Fruit fly (Drosophila melanogaster) whole organism, embryonic: Measurements from ENCODE around the gene CG5087.

ENCODE experiments used
- Asciz ChIP-seq: fragments of 200-800 bp; sonication (Bioruptor generic); optimal IDR thresholded peaks from 2 replicates; lab custom pipeline; 2017; ENCODE audit warnings: missing biosample characterization, mild to moderate bottlenecking, missing genetic modification characterization, missing genetic modification reagents
- Atf3 ChIP-seq: fragments of 200-800 bp; sonication (Bioruptor generic); optimal IDR thresholded peaks from 3 replicates; lab custom pipeline; 2016; ENCODE audit warnings: missing biosample characterization, missing genetic modification characterization
- Awh ChIP-seq: fragments of 200-800 bp; sonication (Bioruptor generic); IDR thresholded peaks from 2 replicates; pipeline ENCODE4, ENCODE4 v1.3.6; 2022; ENCODE audit warnings: missing biosample characterization, missing genetic modification characterization
- CG11093 ChIP-seq: fragments of 200-800 bp; sonication (Bioruptor generic); IDR thresholded peaks from 3 replicates; pipeline ENCODE4 v1.3.6; 2022; ENCODE audit warnings: missing biosample characterization, missing genetic modification characterization
- CG12299 ChIP-seq: fragments of 200-800 bp; sonication (Bioruptor generic); optimal IDR thresholded peaks from 2 replicates; lab custom pipeline; 2018; ENCODE audit warnings: missing biosample characterization, mild to moderate bottlenecking, missing genetic modification characterization
- CG14441 ChIP-seq: fragments of 200-800 bp; sonication (Bioruptor generic); IDR thresholded peaks from 2 replicates; pipeline ENCODE4 v1.3.6; 2022; ENCODE audit warnings: missing biosample characterization, missing genetic modification characterization
- CG1529 ChIP-seq: fragments of 200-800 bp; sonication (Bioruptor generic); optimal IDR thresholded peaks from 3 replicates; lab custom pipeline; 2018; ENCODE audit warnings: missing biosample characterization, missing genetic modification characterization
- CG15479 ChIP-seq: fragments of 200-800 bp; sonication (Bioruptor generic); optimal IDR thresholded peaks from 3 replicates; lab custom pipeline; 2019; ENCODE audit warnings: missing biosample characterization, mild to moderate bottlenecking, missing genetic modification characterization, moderate library complexity
- CG15696 ChIP-seq: fragments of 200-800 bp; sonication (Bioruptor generic); optimal IDR thresholded peaks from 2 replicates; lab custom pipeline; 2019; ENCODE audit warnings: missing biosample characterization, mild to moderate bottlenecking, missing genetic modification characterization, moderate library complexity
- CG1603 ChIP-seq: fragments of 200-800 bp; sonication (Bioruptor generic); optimal IDR thresholded peaks from 2 replicates; lab custom pipeline; 2019; ENCODE audit warnings: missing biosample characterization, mild to moderate bottlenecking, missing genetic modification characterization, moderate library complexity
- CG16779 ChIP-seq: fragments of 200-800 bp; sonication (Bioruptor generic); IDR thresholded peaks from 2 replicates; pipeline ENCODE4 v1.3.6; 2022; ENCODE audit warnings: missing biosample characterization, missing genetic modification characterization
- CG17829 ChIP-seq: fragments of 200-800 bp; optimal IDR thresholded peaks from 2 replicates; lab custom pipeline; 2019; ENCODE audit warnings: missing biosample characterization, mild to moderate bottlenecking, missing genetic modification characterization, moderate library complexity
- CG18764 ChIP-seq: fragments of 200-800 bp; sonication (Bioruptor generic); optimal IDR thresholded peaks from 3 replicates; lab custom pipeline; 2016; ENCODE audit warnings: missing biosample characterization, missing genetic modification characterization
- CG30431 ChIP-seq: fragments of 200-800 bp; sonication (Bioruptor generic); optimal IDR thresholded peaks from 2 replicates; lab custom pipeline; 2017; ENCODE audit warnings: missing biosample characterization, missing genetic modification characterization
- CG3065 ChIP-seq: fragments of 200-800 bp; sonication (Bioruptor generic); optimal IDR thresholded peaks from 2 replicates; lab custom pipeline; 2016; ENCODE audit warnings: missing biosample characterization, missing genetic modification characterization
- CG3281 ChIP-seq: fragments of 200-800 bp; sonication (Bioruptor generic); optimal IDR thresholded peaks from 3 replicates; lab custom pipeline; 2017; ENCODE audit warnings: missing biosample characterization, mild to moderate bottlenecking, missing genetic modification characterization
- CG3726 ChIP-seq: fragments of 200-800 bp; sonication (Bioruptor generic); IDR thresholded peaks from 3 replicates; pipeline ENCODE4, ENCODE4 v1.3.6; 2022; ENCODE audit warnings: missing biosample characterization, missing genetic modification characterization
- CG43689 ChIP-seq: fragments of 200-800 bp; sonication (Bioruptor generic); IDR thresholded peaks from 2 replicates; pipeline ENCODE4 v1.3.6; 2022; ENCODE audit warnings: missing biosample characterization, missing genetic modification characterization
- CG5180 ChIP-seq: fragments of 200-800 bp; sonication (Bioruptor generic); optimal IDR thresholded peaks from 3 replicates; lab custom pipeline; 2017; ENCODE audit warnings: missing biosample characterization, missing genetic modification characterization, mild to moderate bottlenecking, moderate library complexity, missing genetic modification reagents
- CG5953 ChIP-seq: fragments of 200-800 bp; sonication (Bioruptor generic); IDR thresholded peaks from 2 replicates; pipeline ENCODE4 v1.3.6; 2022; ENCODE audit warnings: missing biosample characterization, missing genetic modification characterization
- CG6175 ChIP-seq: fragments of 200-800 bp; sonication (Bioruptor generic); IDR thresholded peaks from 3 replicates; pipeline ENCODE4 v1.3.6; 2022; ENCODE audit warnings: missing biosample characterization, missing genetic modification characterization
- CG7786 ChIP-seq: fragments of 200-800 bp; sonication (Bioruptor generic); optimal IDR thresholded peaks from 2 replicates; lab custom pipeline; 2016; ENCODE audit warnings: missing biosample characterization, missing genetic modification characterization
- CG8089 ChIP-seq: fragments of 200-800 bp; sonication (Bioruptor generic); optimal IDR thresholded peaks from 3 replicates; lab custom pipeline; 2016; ENCODE audit warnings: missing biosample characterization, missing genetic modification characterization
- D ChIP-seq, 2 experiments: fragments of 200-800 bp in 1 of 2; fragments of >200 bp in 1 of 2; sonication (Bioruptor generic) in 1 of 2; optimal IDR thresholded peaks; 2 replicates in 1 of 2; 3 replicates in 1 of 2; lab custom pipeline; 2017; ENCODE audit warnings: mild to moderate bottlenecking in 1 of 2, missing biosample characterization in 1 of 2, missing genetic modification characterization in 1 of 2, missing genetic modification reagents in 1 of 2
- Deaf1 ChIP-seq: fragments of 200-800 bp; optimal IDR thresholded peaks from 3 replicates; lab custom pipeline; 2019; ENCODE audit warnings: missing biosample characterization, mild to moderate bottlenecking, missing genetic modification characterization, moderate library complexity
- Drgx ChIP-seq: fragments of 200-800 bp; sonication (Bioruptor generic); IDR thresholded peaks from 2 replicates; pipeline ENCODE4 v1.3.6; 2022; ENCODE audit warnings: missing biosample characterization, missing genetic modification characterization
- Hmr ChIP-seq: fragments of 200-800 bp; sonication (Bioruptor generic); optimal IDR thresholded peaks from 3 replicates; lab custom pipeline; 2017; ENCODE audit warnings: mild to moderate bottlenecking, missing biosample characterization, missing genetic modification reagents, missing genetic modification characterization
- NC2β ChIP-seq: fragments of 200-800 bp; sonication (Bioruptor generic); optimal IDR thresholded peaks from 2 replicates; lab custom pipeline; 2016; ENCODE audit warnings: missing biosample characterization, missing genetic modification characterization
- Ravus ChIP-seq: fragments of 200-800 bp; sonication (Bioruptor generic); IDR thresholded peaks from 2 replicates; pipeline ENCODE4 v1.3.6; 2022; ENCODE audit warnings: missing biosample characterization, missing genetic modification characterization
- aop ChIP-seq: fragments of 200-800 bp; sonication (Bioruptor generic); IDR thresholded peaks from 2 replicates; pipeline ENCODE4 v1.3.6; 2022; ENCODE audit warnings: missing biosample characterization, missing genetic modification characterization
- ase ChIP-seq: fragments of 200-800 bp; sonication (Bioruptor generic); IDR thresholded peaks from 3 replicates; pipeline ENCODE4 v1.3.6; 2022; ENCODE audit warnings: missing biosample characterization, missing genetic modification characterization
- bab2 ChIP-seq: fragments of 200-800 bp; sonication (Bioruptor generic); optimal IDR thresholded peaks from 2 replicates; lab custom pipeline; 2016; ENCODE audit warnings: missing biosample characterization, missing genetic modification characterization
- chm ChIP-seq: fragments of 200-800 bp; sonication (Bioruptor generic); IDR thresholded peaks from 2 replicates; pipeline ENCODE4 v1.3.6; 2022; ENCODE audit warnings: missing biosample characterization, missing genetic modification characterization
- crc ChIP-seq: fragments of 200-800 bp; sonication (Bioruptor generic); optimal IDR thresholded peaks from 2 replicates; lab custom pipeline; 2016; ENCODE audit warnings: missing biosample characterization, missing genetic modification characterization
- croc ChIP-seq: fragments of 200-800 bp; sonication (Bioruptor generic); conservative IDR thresholded peaks from 3 replicates; pipeline ENCODE4 v1.3.6; 2022; ENCODE audit warnings: missing biosample characterization, missing genetic modification characterization
- dpn ChIP-seq, 2 experiments: fragments of 200-800 bp; sonication (Bioruptor generic); optimal IDR thresholded peaks; 3 replicates each; lab custom pipeline; 2016; ENCODE audit warnings: missing biosample characterization in 2 of 2, missing genetic modification characterization in 2 of 2
- eyg ChIP-seq: fragments of 200-800 bp; sonication (Bioruptor generic); optimal IDR thresholded peaks from 3 replicates; lab custom pipeline; 2016; ENCODE audit warnings: missing biosample characterization, missing genetic modification characterization
- fd64A ChIP-seq: fragments of 200-800 bp; sonication (Bioruptor generic); optimal IDR thresholded peaks from 3 replicates; lab custom pipeline; 2018; ENCODE audit warnings: missing biosample characterization, mild to moderate bottlenecking, missing genetic modification characterization
- gt ChIP-seq: fragments of 200-800 bp; sonication (Bioruptor generic); IDR thresholded peaks from 2 replicates; pipeline ENCODE4 v1.3.6; 2022; ENCODE audit warnings: missing biosample characterization, missing genetic modification characterization
- ind ChIP-seq: fragments of 200-800 bp; sonication (Bioruptor generic); optimal IDR thresholded peaks from 3 replicates; lab custom pipeline; 2016; ENCODE audit warnings: missing biosample characterization, missing genetic modification characterization
- jigr1 ChIP-seq: fragments of 200-800 bp; sonication (Bioruptor generic); IDR thresholded peaks from 3 replicates; pipeline ENCODE4 v1.3.6; 2022; ENCODE audit warnings: missing biosample characterization, missing genetic modification characterization
- klu ChIP-seq: fragments of 200-800 bp; sonication (Bioruptor generic); IDR thresholded peaks from 2 replicates; pipeline ENCODE4 v1.3.6; 2022; ENCODE audit warnings: missing biosample characterization, missing genetic modification characterization
- lola ChIP-seq, 3 experiments: fragments of >200 bp in 2 of 3; fragments of 200-800 bp in 1 of 3; sonication (Bioruptor generic) in 1 of 3; optimal IDR thresholded peaks; 2 replicates each; lab custom pipeline; 2017 to 2019; ENCODE audit warnings: missing biosample characterization in 3 of 3, missing genetic modification characterization in 3 of 3, mild to moderate bottlenecking in 1 of 3, moderate library complexity in 1 of 3
- nau ChIP-seq: fragments of 200-800 bp; sonication (Bioruptor generic); optimal IDR thresholded peaks from 3 replicates; lab custom pipeline; 2017; ENCODE audit warnings: missing biosample characterization, mild to moderate bottlenecking, missing genetic modification characterization, missing genetic modification reagents
- nerfin-2 ChIP-seq: fragments of 200-800 bp; sonication (Bioruptor generic); IDR thresholded peaks from 2 replicates; pipeline ENCODE4 v1.3.6; 2022; ENCODE audit warnings: missing biosample characterization, missing genetic modification characterization; ENCODE audit not compliant: partially characterized antibody
- nmo ChIP-seq: fragments of 200-800 bp; sonication (Bioruptor generic); optimal IDR thresholded peaks from 2 replicates; lab custom pipeline; 2018; ENCODE audit warnings: missing biosample characterization, mild to moderate bottlenecking, missing genetic modification characterization, moderate library complexity
- odd ChIP-seq: fragments of 200-800 bp; sonication (Bioruptor generic); optimal IDR thresholded peaks from 2 replicates; lab custom pipeline; 2017; ENCODE audit warnings: missing biosample characterization, mild to moderate bottlenecking, missing genetic modification characterization
- peb ChIP-seq: fragments of 200-800 bp; sonication (Bioruptor generic); IDR thresholded peaks from 2 replicates; pipeline ENCODE4 v1.3.6; 2022; ENCODE audit warnings: missing biosample characterization, missing genetic modification characterization
- tgo ChIP-seq: fragments of 200-800 bp; sonication (Bioruptor generic); IDR thresholded peaks from 3 replicates; pipeline ENCODE4 v1.3.6; 2022; ENCODE audit warnings: missing biosample characterization, missing genetic modification characterization
- twi ChIP-seq: fragments of 200-800 bp; optimal IDR thresholded peaks from 2 replicates; lab custom pipeline; 2019; ENCODE audit warnings: missing biosample characterization, mild to moderate bottlenecking, missing genetic modification characterization, moderate library complexity
- wek ChIP-seq: fragments of 200-800 bp; sonication (Bioruptor generic); optimal IDR thresholded peaks from 3 replicates; lab custom pipeline; 2018; ENCODE audit warnings: missing biosample characterization, mild to moderate bottlenecking, missing genetic modification characterization, moderate library complexity

The CG5087 gene

DNA sequence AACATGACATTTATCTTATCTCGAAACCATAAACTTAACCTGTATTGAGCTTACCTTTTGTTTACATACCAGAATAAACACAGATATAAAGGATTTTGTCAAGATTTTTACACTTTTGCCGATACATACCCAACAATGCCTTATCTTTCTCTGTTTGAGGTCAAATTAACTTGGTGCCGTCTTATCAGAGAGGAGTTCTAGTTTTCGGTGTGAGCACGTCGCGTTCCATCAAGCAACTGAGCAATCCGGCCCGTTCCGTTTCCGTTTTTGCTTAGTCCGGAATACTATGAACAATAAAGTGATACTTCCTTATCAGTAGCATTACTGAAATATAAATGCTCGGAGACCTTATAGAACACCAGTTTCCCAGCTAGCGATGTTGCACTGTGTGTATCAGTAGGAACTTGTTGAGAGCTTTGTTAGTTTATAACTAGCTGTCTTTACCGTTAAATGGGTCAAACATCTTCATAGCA, 12.1 kb upstream of the CG5087 start, which contains the start of gene Galk (continued):
- TF ChIP-seq ind (peak; percentile 71), lola (GFP tag; optimal IDR thresholded peaks at IDR 0.05; lab: Kevin White, UChicago) (no peak), CG16779 (peak; percentile 86), Deaf1 (tag; lab: Kevin White, UChicago) (no peak), twi (tag; lab: Kevin White, UChicago) (no peak), CG30431 (GFP tag; lab: Kevin White, UChicago) (no peak), jigr1 (GFP tag; lab: Robert Waterston, UW) (no peak), Ravus (GFP tag; lab: Robert Waterston, UW) (peak; percentile 4; the same call in 1 of the 2 replicates), CG17829 (tag; lab: Kevin White, UChicago) (no peak), peb (GFP tag; lab: Robert Waterston, UW) (no peak), croc (GFP tag; lab: Robert Waterston, UW) (no peak), CG43689 (GFP tag; lab: Robert Waterston, UW) (no peak), fd64A (GFP tag; lab: Kevin White, UChicago) (peak; percentile 83), odd (GFP tag; lab: Kevin White, UChicago) (peak; percentile 62), dpn (GFP tag; optimal IDR thresholded peaks at IDR 0.05; lab: Kevin White, UChicago) (peak; percentile 68 to 75), Asciz (GFP tag; lab: Kevin White, UChicago) (peak; percentile 74), nau (GFP tag; lab: Kevin White, UChicago) (no peak), CG14441 (GFP tag; lab: Robert Waterston, UW) (peak; percentile 82), ase (peak; percentile 57; the same call in 2 of the 3 replicates), Atf3 (GFP tag; lab: Kevin White, UChicago) (peak; percentile 5), Hmr (peak; percentile 46), CG18764 (GFP tag; lab: Kevin White, UChicago) (no peak), CG15696 (tag; lab: Kevin White, UChicago) (no peak), Awh (GFP tag; lab: Robert Waterston, UW) (no peak), CG1529 (peak; percentile 26), CG1603 (tag; lab: Kevin White, UChicago) (no peak), crc (no peak), gt (no peak), tgo (GFP tag; lab: Robert Waterston, UW) (peak; percentile 66; the same call in 2 of the 3 replicates), nmo (GFP tag; lab: Kevin White, UChicago) (no peak), nerfin-2 (GFP tag; lab: Robert Waterston, UW) (no peak), CG12299 (peak; percentile 48), CG3065 (GFP tag; lab: Kevin White, UChicago) (no peak), chm (0 out of 2 replicates have a peak, but pooled peaks have one; percentile 60), eyg (GFP tag; lab: Kevin White, UChicago) (no peak), wek (GFP tag; lab: Kevin White, UChicago) (peak; percentile 82), CG5953 (GFP tag; lab: Robert Waterston, UW) (peak; percentile 50; the same call in 1 of the 2 replicates), CG11093 (GFP tag; lab: Robert Waterston, UW) (no peak), CG7786 (GFP tag; lab: Kevin White, UChicago) (peak; percentile 24), CG3281 (peak; percentile 49), D (optimal IDR thresholded peaks at IDR 0.05; lab: Kevin White, UChicago) (no peak), D (GFP tag; optimal IDR thresholded peaks at IDR 0.05; lab: Kevin White, UChicago) (peak; percentile 1), NC2β (GFP tag; lab: Kevin White, UChicago) (no peak), aop (peak; percentile 74; the same call in 1 of the 2 replicates), klu (GFP tag; lab: Robert Waterston, UW) (no peak), CG8089 (GFP tag; lab: Kevin White, UChicago) (no peak), CG3726 (GFP tag; lab: Robert Waterston, UW) (no peak), CG6175 (GFP tag; lab: Robert Waterston, UW) (no peak), CG15479 (GFP tag; lab: Kevin White, UChicago) (no peak), bab2 (peak; percentile 48), CG5180 (GFP tag; lab: Kevin White, UChicago) (peak; percentile 45), Drgx (GFP tag; lab: Robert Waterston, UW) (no peak)
